Fruit fly (Drosophila melanogaster) whole organism, embryonic: ENCODE results near the gene CG31191.

Source experiments
- Aef1 ChIP-seq: fragments of 200-800 bp; sonication (Bioruptor generic); IDR thresholded peaks from 3 replicates; pipeline ENCODE4 v1.3.6; 2022; ENCODE audit warnings: missing biosample characterization, missing genetic modification characterization
- CG10274 ChIP-seq: fragments of 200-800 bp; sonication (Bioruptor generic); optimal IDR thresholded peaks from 3 replicates; lab custom pipeline; 2017; ENCODE audit warnings: missing biosample characterization, mild to moderate bottlenecking, missing genetic modification characterization
- CG10565 ChIP-seq: fragments of 200-800 bp; sonication (Bioruptor generic); optimal IDR thresholded peaks from 3 replicates; lab custom pipeline; 2016; ENCODE audit warnings: missing biosample characterization, mild to moderate bottlenecking, missing genetic modification characterization
- CG10654 ChIP-seq: fragments of 200-800 bp; sonication (Bioruptor generic); optimal IDR thresholded peaks from 2 replicates; lab custom pipeline; 2016; ENCODE audit warnings: missing biosample characterization, missing genetic modification characterization
- CG11093 ChIP-seq: fragments of 200-800 bp; sonication (Bioruptor generic); IDR thresholded peaks from 3 replicates; pipeline ENCODE4 v1.3.6; 2022; ENCODE audit warnings: missing biosample characterization, missing genetic modification characterization
- CG12155 ChIP-seq: fragments of 200-800 bp; sonication (Bioruptor generic); optimal IDR thresholded peaks from 3 replicates; lab custom pipeline; 2016; ENCODE audit warnings: missing biosample characterization, missing genetic modification characterization
- CG12391 ChIP-seq: fragments of 200-800 bp; sonication (Bioruptor generic); optimal IDR thresholded peaks from 3 replicates; lab custom pipeline; 2018; ENCODE audit warnings: missing biosample characterization, mild to moderate bottlenecking, missing genetic modification characterization, moderate library complexity
- CG12769 ChIP-seq: fragments of 200-800 bp; sonication (Bioruptor generic); optimal IDR thresholded peaks from 2 replicates; lab custom pipeline; 2019; ENCODE audit warnings: missing biosample characterization, mild to moderate bottlenecking, missing genetic modification characterization, moderate library complexity
- CG13296 ChIP-seq: fragments of 200-800 bp; sonication (Bioruptor generic); optimal IDR thresholded peaks from 3 replicates; lab custom pipeline; 2018; ENCODE audit warnings: missing biosample characterization, mild to moderate bottlenecking, missing genetic modification characterization
- CG13424 ChIP-seq: fragments of 200-800 bp; sonication (Bioruptor generic); optimal IDR thresholded peaks from 2 replicates; lab custom pipeline; 2019; ENCODE audit warnings: missing biosample characterization, mild to moderate bottlenecking, missing genetic modification characterization, moderate library complexity
- CG15073 ChIP-seq: fragments of 200-800 bp; sonication (Bioruptor generic); optimal IDR thresholded peaks from 2 replicates; lab custom pipeline; 2016; ENCODE audit warnings: missing biosample characterization, missing genetic modification characterization
- CG16813 ChIP-seq: fragments of 200-800 bp; sonication (Bioruptor generic); IDR thresholded peaks from 3 replicates; pipeline ENCODE4 v1.3.6; 2022; ENCODE audit warnings: missing biosample characterization, missing genetic modification characterization; ENCODE audit not compliant: partially characterized antibody
- CG17328 ChIP-seq: fragments of 200-800 bp; sonication (Bioruptor generic); IDR thresholded peaks from 2 replicates; pipeline ENCODE4 v1.3.6; 2022; ENCODE audit warnings: missing biosample characterization, missing genetic modification characterization
- CG17829 ChIP-seq: fragments of 200-800 bp; optimal IDR thresholded peaks from 2 replicates; lab custom pipeline; 2019; ENCODE audit warnings: missing biosample characterization, mild to moderate bottlenecking, missing genetic modification characterization, moderate library complexity
- CG18599 ChIP-seq: fragments of 200-800 bp; sonication (Bioruptor generic); optimal IDR thresholded peaks from 3 replicates; lab custom pipeline; 2017; ENCODE audit warnings: missing biosample characterization, missing genetic modification characterization, mild to moderate bottlenecking, moderate library complexity, missing genetic modification reagents
- CG30431 ChIP-seq: fragments of 200-800 bp; sonication (Bioruptor generic); optimal IDR thresholded peaks from 2 replicates; lab custom pipeline; 2017; ENCODE audit warnings: missing biosample characterization, missing genetic modification characterization
- CG34376 ChIP-seq: fragments of 200-800 bp; sonication (Bioruptor generic); optimal IDR thresholded peaks from 2 replicates; lab custom pipeline; 2018; ENCODE audit warnings: missing biosample characterization, mild to moderate bottlenecking, missing genetic modification characterization
- CG5245 ChIP-seq: fragments of 200-800 bp; sonication (Bioruptor generic); optimal IDR thresholded peaks from 3 replicates; lab custom pipeline; 2016; ENCODE audit warnings: missing biosample characterization, missing genetic modification characterization
- CG6791 ChIP-seq: fragments of 200-800 bp; sonication (Bioruptor generic); IDR thresholded peaks from 3 replicates; pipeline ENCODE4 v1.3.6; 2022; ENCODE audit warnings: missing biosample characterization, missing genetic modification characterization; ENCODE audit not compliant: partially characterized antibody
- CG8478 ChIP-seq: fragments of >200 bp; optimal IDR thresholded peaks from 2 replicates; lab custom pipeline; 2018
- CG9727 ChIP-seq: fragments of 200-800 bp; sonication (Bioruptor generic); optimal IDR thresholded peaks from 3 replicates; lab custom pipeline; 2017; ENCODE audit warnings: missing biosample characterization, mild to moderate bottlenecking, missing genetic modification characterization
- CTCF ChIP-seq: fragments of 200-800 bp; sonication (Bioruptor generic); optimal IDR thresholded peaks from 2 replicates; lab custom pipeline; 2017; ENCODE audit warnings: missing biosample characterization, mild to moderate bottlenecking, missing genetic modification characterization, moderate library complexity
- Dad ChIP-seq: fragments of 200-800 bp; sonication (Bioruptor generic); optimal IDR thresholded peaks from 3 replicates; lab custom pipeline; 2016; ENCODE audit warnings: missing biosample characterization, missing genetic modification characterization
- Dll ChIP-seq: fragments of 200-800 bp; sonication (Bioruptor generic); IDR thresholded peaks from 4 replicates; pipeline ENCODE4 v1.3.6; 2022; ENCODE audit warnings: missing biosample characterization, missing genetic modification characterization; ENCODE audit not compliant: partially characterized antibody
- Fer3 ChIP-seq: fragments of 200-800 bp; sonication (Bioruptor generic); optimal IDR thresholded peaks from 2 replicates; lab custom pipeline; 2018; ENCODE audit warnings: missing biosample characterization, mild to moderate bottlenecking, missing genetic modification characterization, moderate library complexity
- Gug ChIP-seq: fragments of 200-800 bp; sonication (Bioruptor generic); IDR thresholded peaks from 4 replicates; pipeline ENCODE4 v1.3.6; 2022; ENCODE audit warnings: missing biosample characterization, missing genetic modification characterization
- HLH3B ChIP-seq: fragments of 200-800 bp; sonication (Bioruptor generic); IDR thresholded peaks from 2 replicates; pipeline ENCODE4 v1.3.6; 2022; ENCODE audit warnings: missing biosample characterization, missing genetic modification characterization
- Hmr ChIP-seq: fragments of 200-800 bp; sonication (Bioruptor generic); optimal IDR thresholded peaks from 3 replicates; lab custom pipeline; 2017; ENCODE audit warnings: mild to moderate bottlenecking, missing biosample characterization, missing genetic modification reagents, missing genetic modification characterization
- Med ChIP-seq: fragments of 200-800 bp; sonication (Bioruptor generic); peaks from one replicate; lab custom pipeline; 2016; ENCODE audit warnings: missing biosample characterization, missing genetic modification characterization, mild to moderate bottlenecking, inconsistent platforms, moderate library complexity
- NFAT ChIP-seq: fragments of 200-800 bp; sonication (Bioruptor generic); IDR thresholded peaks from 2 replicates; pipeline ENCODE4 v1.3.6; 2022; ENCODE audit warnings: missing biosample characterization, missing genetic modification characterization
- Nf-YA ChIP-seq: fragments of 200-800 bp; sonication (Bioruptor generic); IDR thresholded peaks from 2 replicates; pipeline ENCODE4 v1.3.6; 2022; ENCODE audit warnings: missing biosample characterization, missing genetic modification characterization
- Oaz ChIP-seq: fragments of 200-800 bp; sonication (Bioruptor generic); IDR thresholded peaks from 2 replicates; pipeline ENCODE4 v1.3.6; 2022; ENCODE audit warnings: missing biosample characterization, missing genetic modification characterization
- Pdp1 ChIP-seq, 2 experiments: fragments of 200-800 bp; sonication (Bioruptor generic); optimal IDR thresholded peaks; 3 replicates each; lab custom pipeline; 2016; ENCODE audit warnings: missing biosample characterization in 2 of 2, missing genetic modification characterization in 2 of 2, mild to moderate bottlenecking in 1 of 2, moderate library complexity in 1 of 2
- Sry-δ ChIP-seq: fragments of 200-800 bp; sonication (Bioruptor generic); optimal IDR thresholded peaks from 2 replicates; lab custom pipeline; 2016; ENCODE audit warnings: missing biosample characterization, missing genetic modification characterization
- Taf1 ChIP-seq: fragments of 200-800 bp; sonication (Bioruptor generic); IDR thresholded peaks from 2 replicates; pipeline ENCODE4 v1.3.6; 2022; ENCODE audit warnings: missing biosample characterization, missing genetic modification characterization
- Trl ChIP-seq, 3 experiments: fragments of >200 bp in 2 of 3; fragments of 200-800 bp in 1 of 3; sonication (Bioruptor generic) in 1 of 3; optimal IDR thresholded peaks; 2 replicates in 1 of 3; 3 replicates in 2 of 3; lab custom pipeline; 2016 to 2017; ENCODE audit warnings: missing biosample characterization in 1 of 3, missing genetic modification characterization in 1 of 3
- Vsx1 ChIP-seq: fragments of 200-800 bp; sonication (Bioruptor generic); optimal IDR thresholded peaks from 2 replicates; lab custom pipeline; 2017; ENCODE audit warnings: missing biosample characterization, mild to moderate bottlenecking, missing genetic modification characterization, missing genetic modification reagents
- crol ChIP-seq: fragments of 200-800 bp; sonication (Bioruptor generic); IDR thresholded peaks from 2 replicates; pipeline ENCODE4 v1.3.6; 2022; ENCODE audit warnings: missing biosample characterization, missing genetic modification characterization
- fd64A ChIP-seq: fragments of 200-800 bp; sonication (Bioruptor generic); optimal IDR thresholded peaks from 3 replicates; lab custom pipeline; 2018; ENCODE audit warnings: missing biosample characterization, mild to moderate bottlenecking, missing genetic modification characterization
- jigr1 ChIP-seq: fragments of 200-800 bp; sonication (Bioruptor generic); IDR thresholded peaks from 3 replicates; pipeline ENCODE4 v1.3.6; 2022; ENCODE audit warnings: missing biosample characterization, missing genetic modification characterization
- lbe ChIP-seq: fragments of 200-800 bp; sonication (Bioruptor generic); optimal IDR thresholded peaks from 2 replicates; lab custom pipeline; 2016; ENCODE audit warnings: missing biosample characterization, mild to moderate bottlenecking, missing genetic modification characterization
- otp ChIP-seq: fragments of 200-800 bp; sonication (Bioruptor generic); IDR thresholded peaks from 3 replicates; pipeline ENCODE4, ENCODE4 v1.3.6; 2022; ENCODE audit warnings: missing biosample characterization, missing genetic modification characterization
- peb ChIP-seq: fragments of 200-800 bp; sonication (Bioruptor generic); IDR thresholded peaks from 2 replicates; pipeline ENCODE4 v1.3.6; 2022; ENCODE audit warnings: missing biosample characterization, missing genetic modification characterization
- pfk ChIP-seq: fragments of 200-800 bp; sonication (Bioruptor generic); optimal IDR thresholded peaks from 2 replicates; lab custom pipeline; 2018; ENCODE audit warnings: missing biosample characterization, mild to moderate bottlenecking, missing genetic modification characterization, moderate library complexity
- repo ChIP-seq: fragments of 200-800 bp; sonication (Bioruptor generic); optimal IDR thresholded peaks from 2 replicates; lab custom pipeline; 2016; ENCODE audit warnings: missing biosample characterization, missing genetic modification characterization
- sens ChIP-seq: fragments of 200-800 bp; sonication (Bioruptor generic); peaks from one replicate; lab custom pipeline; 2016; ENCODE audit warnings: missing biosample characterization, missing genetic modification characterization
- seq ChIP-seq: fragments of 200-800 bp; sonication (Bioruptor generic); IDR thresholded peaks from 2 replicates; pipeline ENCODE4 v1.3.6; 2022; ENCODE audit warnings: missing biosample characterization, missing genetic modification characterization
- tx ChIP-seq: fragments of 200-800 bp; sonication (Bioruptor generic); optimal IDR thresholded peaks from 2 replicates; lab custom pipeline; 2016; ENCODE audit warnings: missing biosample characterization, missing genetic modification characterization
- zen2 ChIP-seq: fragments of 200-800 bp; sonication (Bioruptor generic); IDR thresholded peaks from 3 replicates; pipeline ENCODE4 v1.3.6; 2022; ENCODE audit warnings: missing biosample characterization, missing genetic modification characterization; ENCODE audit not compliant: partially characterized antibody

CG31191 gene

dm6 chr3R:20984902-20985301 is 39.6 kb upstream of the CG31191 start (continued):
- no peak for TF ChIP-seq CG10274 (GFP tag; lab: Kevin White, UChicago)
- TF ChIP-seq CG12769 (tag; lab: Kevin White, UChicago): no peak
- no peak for TF ChIP-seq Sry-δ (GFP tag; lab: Kevin White, UChicago)
- TF ChIP-seq CG13424 (tag; lab: Kevin White, UChicago): no peak
- TF ChIP-seq repo (GFP tag; lab: Kevin White, UChicago): no peak
- TF ChIP-seq CG11093 (GFP tag; lab: Robert Waterston, UW): no peak
- no peak for TF ChIP-seq peb (GFP tag; lab: Robert Waterston, UW)
- no peak for TF ChIP-seq Oaz (GFP tag; lab: Robert Waterston, UW)
- TF ChIP-seq jigr1 (GFP tag; lab: Robert Waterston, UW): no peak
- TF ChIP-seq Gug (GFP tag; lab: Robert Waterston, UW): no peak
- no peak for TF ChIP-seq lbe (GFP tag; lab: Kevin White, UChicago)

- TF ChIP-seq NFAT (GFP tag; lab: Robert Waterston, UW) (0 out of 2 replicates have a peak, but pooled peaks have one; percentile 3), Nf-YA (GFP tag; lab: Robert Waterston, UW) (0 out of 2 replicates have a peak, but pooled peaks have one; percentile 17), Pdp1 (GFP tag; optimal IDR thresholded peaks at IDR 0.05; lab: Kevin White, UChicago) (no peak), otp (GFP tag; lab: Robert Waterston, UW) (0 out of 3 replicates have a peak, but pooled peaks have one; percentile 16), sens (GFP tag; lab: Kevin White, UChicago) (peak; percentile 1), CG17328 (GFP tag; lab: Robert Waterston, UW) (no peak), CG8478 (lab: Kevin White, UChicago) (peak; percentile 76), CTCF (peak; percentile 90), CG13296 (no peak), CG6791 (GFP tag; lab: Robert Waterston, UW) (0 out of 3 replicates have a peak, but pooled peaks have one; percentile 7), CG15073 (GFP tag; lab: Kevin White, UChicago) (no peak), Med (GFP tag; lab: Kevin White, UChicago) (peak; percentile 57)
These were observed 38.8 kb upstream of the CG31191 start for dm6 chr3R:20984087-20984486.

- no peak for TF ChIP-seq CG10565
- no peak for TF ChIP-seq Dll
- TF ChIP-seq HLH3B (GFP tag; lab: Robert Waterston, UW): no peak
- TF ChIP-seq crol: peak; percentile 88
- peak; percentile 91 for TF ChIP-seq pfk (GFP tag; lab: Kevin White, UChicago)
- TF ChIP-seq CG5245: no peak
- TF ChIP-seq CG10654 (GFP tag; lab: Kevin White, UChicago): no peak
- no peak for TF ChIP-seq tx (GFP tag; lab: Kevin White, UChicago)
- TF ChIP-seq CG30431 (GFP tag; lab: Kevin White, UChicago): no peak
- TF ChIP-seq fd64A (GFP tag; lab: Kevin White, UChicago): no peak
- peak; percentile 6 for TF ChIP-seq CG12155 (GFP tag; lab: Kevin White, UChicago)
- no peak for TF ChIP-seq Dad (GFP tag; lab: Kevin White, UChicago)
- TF ChIP-seq Vsx1 (GFP tag; lab: Kevin White, UChicago): no peak
- no peak for TF ChIP-seq Pdp1 (GFP tag; optimal IDR thresholded peaks at IDR 0.05; lab: Kevin White, UChicago)
- peak; percentile 28 for TF ChIP-seq CG18599
- TF ChIP-seq CG17829 (tag; lab: Kevin White, UChicago): no peak
- no peak for TF ChIP-seq Fer3 (tag; lab: Kevin White, UChicago)
- TF ChIP-seq CG34376: peak; percentile 3
- peak; percentile 49 to 51 for TF ChIP-seq Trl (optimal IDR thresholded peaks at IDR 0.05; lab: Kevin White, UChicago)
- no peak for TF ChIP-seq Trl (GFP tag; optimal IDR thresholded peaks at IDR 0.05; lab: Kevin White, UChicago)
- TF ChIP-seq zen2 (GFP tag; lab: Robert Waterston, UW): peak; percentile 35; the same call in 1 of the 3 replicates
- TF ChIP-seq Aef1 (GFP tag; lab: Robert Waterston, UW): no peak
- no peak for TF ChIP-seq seq (GFP tag; lab: Robert Waterston, UW)
- no peak for TF ChIP-seq Taf1 (GFP tag; lab: Robert Waterston, UW)
- no peak for TF ChIP-seq CG16813 (GFP tag; lab: Robert Waterston, UW)
- TF ChIP-seq Hmr: peak; percentile 22
- TF ChIP-seq CG12391 (tag; lab: Kevin White, UChicago): no peak
- no peak for TF ChIP-seq CG9727 (GFP tag; lab: Kevin White, UChicago)
These were observed 32.5 kb upstream of the CG31191 start, which contains the start of gene Calx for dm6 chr3R:20977846-20978295. TSS of gene Calx (plus strand) at chr3R:20978183.
